Worm (Caenorhabditis elegans) whole organism, L1 larva: Measurements from ENCODE around the gene K09C6.7.

Experiments used
- egl-13 ChIP-seq: sonication (generic microtip); optimal IDR thresholded peaks from 2 replicates; lab custom pipeline; 2016; ENCODE audit warnings: missing genotype, missing genetic modification reagents, missing genetic modification characterization, missing compliant biosample characterization
- ets-5 ChIP-seq: fragments of 200-800 bp; sonication (Bioruptor generic); IDR thresholded peaks from 2 replicates; pipeline ENCODE4 v1.3.6; 2022; ENCODE audit warnings: missing genetic modification characterization, missing compliant biosample characterization
- fos-1 ChIP-seq: fragments of 150-350 bp; optimal IDR thresholded peaks from 2 replicates; lab custom pipeline; 2014; ENCODE audit warnings: missing biosample characterization, missing genetic modification characterization
- pag-3 ChIP-seq: sonication (generic microtip); optimal IDR thresholded peaks from 2 replicates; lab custom pipeline; 2017; ENCODE audit warnings: missing genetic modification characterization, mild to moderate bottlenecking, missing compliant biosample characterization, antibody characterized with exemption, borderline replicate concordance; ENCODE audit not compliant: insufficient read depth

DNA sequence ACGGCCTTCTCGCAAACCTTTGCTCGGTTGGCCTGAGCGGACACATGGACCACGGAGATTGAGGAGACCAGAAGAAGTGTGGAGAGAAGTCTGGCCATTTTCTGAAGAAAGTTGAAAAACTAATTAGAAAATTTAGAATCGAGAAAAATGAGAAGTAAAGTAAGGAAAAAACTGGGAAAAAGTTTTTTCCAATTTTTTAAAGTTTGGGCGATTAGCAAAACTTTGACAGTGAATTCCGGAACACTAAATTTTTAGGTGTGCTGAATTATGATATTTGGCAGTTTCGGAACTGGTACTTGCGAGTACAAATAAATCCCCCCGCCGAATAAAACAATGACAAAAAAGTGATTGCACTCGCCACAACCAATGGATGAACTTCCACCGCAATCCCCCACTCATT lies 27.8 kb upstream of the K09C6.7 start, which contains the start of gene T02B11.3:
- TF ChIP-seq fos-1 (tag; lab: Kevin White, UChicago): no peak
- no peak for TF ChIP-seq egl-13
- TF ChIP-seq ets-5 (GFP tag; lab: Robert Waterston, UW): no peak
- TF ChIP-seq pag-3 (tag; lab: Kevin White, UChicago): no peak
